Fruit fly (Drosophila melanogaster) whole organism, embryonic: ENCODE data around the gene Coq2.

ENCODE experiments used
- B-H1 ChIP-seq: fragments of 200-800 bp; sonication (Bioruptor generic); IDR thresholded peaks from 3 replicates; pipeline ENCODE4 v1.3.6; 2022; ENCODE audit warnings: missing biosample characterization, missing genetic modification characterization
- CG11504 ChIP-seq: fragments of 200-800 bp; sonication (Bioruptor generic); optimal IDR thresholded peaks from 3 replicates; lab custom pipeline; 2019; ENCODE audit warnings: missing biosample characterization, mild to moderate bottlenecking, missing genetic modification characterization, moderate library complexity
- CG1233 ChIP-seq: fragments of 200-800 bp; sonication (Bioruptor generic); optimal IDR thresholded peaks from 4 replicates; lab custom pipeline; 2018; ENCODE audit warnings: missing biosample characterization, mild to moderate bottlenecking, missing genetic modification characterization
- CG13624 ChIP-seq: fragments of 200-800 bp; sonication (Bioruptor generic); optimal IDR thresholded peaks from 2 replicates; lab custom pipeline; 2016; ENCODE audit warnings: missing biosample characterization, missing genetic modification characterization
- CG14050 ChIP-seq: fragments of 200-800 bp; sonication (Bioruptor generic); IDR thresholded peaks from 3 replicates; pipeline ENCODE4 v1.3.6; 2022; ENCODE audit warnings: missing biosample characterization, missing genetic modification characterization
- CG14441 ChIP-seq: fragments of 200-800 bp; sonication (Bioruptor generic); IDR thresholded peaks from 2 replicates; pipeline ENCODE4 v1.3.6; 2022; ENCODE audit warnings: missing biosample characterization, missing genetic modification characterization
- CG15011 ChIP-seq: fragments of 200-800 bp; sonication (Bioruptor generic); optimal IDR thresholded peaks from 3 replicates; lab custom pipeline; 2018; ENCODE audit warnings: missing biosample characterization, mild to moderate bottlenecking, missing genetic modification characterization
- CG15269 ChIP-seq: fragments of 200-800 bp; sonication (Bioruptor generic); optimal IDR thresholded peaks from 2 replicates; lab custom pipeline; 2018; ENCODE audit warnings: missing biosample characterization, mild to moderate bottlenecking, missing genetic modification characterization, moderate library complexity
- CG1832 ChIP-seq: fragments of 200-800 bp; sonication (Bioruptor generic); optimal IDR thresholded peaks from 2 replicates; lab custom pipeline; 2017; ENCODE audit warnings: missing biosample characterization, mild to moderate bottlenecking, missing genetic modification characterization, inconsistent platforms
- CG18619 ChIP-seq: fragments of 200-800 bp; sonication (Bioruptor generic); optimal IDR thresholded peaks from 3 replicates; lab custom pipeline; 2017; ENCODE audit warnings: missing biosample characterization, mild to moderate bottlenecking, missing genetic modification characterization
- CG2116 ChIP-seq: fragments of 200-800 bp; sonication (Bioruptor generic); optimal IDR thresholded peaks from 3 replicates; lab custom pipeline; 2018; ENCODE audit warnings: missing biosample characterization, mild to moderate bottlenecking, missing genetic modification characterization
- CG30020 ChIP-seq: fragments of 200-800 bp; optimal IDR thresholded peaks from 2 replicates; lab custom pipeline; 2019; ENCODE audit warnings: missing biosample characterization, mild to moderate bottlenecking, missing genetic modification characterization, moderate library complexity
- CG32532 ChIP-seq: fragments of 200-800 bp; sonication (Bioruptor generic); IDR thresholded peaks from 2 replicates; pipeline ENCODE4 v1.3.6; 2022; ENCODE audit warnings: missing biosample characterization, missing genetic modification characterization
- CG4617 ChIP-seq: fragments of 200-800 bp; sonication (Bioruptor generic); optimal IDR thresholded peaks from 3 replicates; lab custom pipeline; 2016; ENCODE audit warnings: missing biosample characterization, missing genetic modification characterization, borderline replicate concordance
- CG4854 ChIP-seq: fragments of 200-800 bp; sonication (Bioruptor generic); optimal IDR thresholded peaks from 2 replicates; lab custom pipeline; 2016; ENCODE audit warnings: missing biosample characterization, missing genetic modification characterization, inconsistent platforms
- CG8388 ChIP-seq: fragments of 200-800 bp; sonication (Bioruptor generic); optimal IDR thresholded peaks from 2 replicates; lab custom pipeline; 2019; ENCODE audit warnings: missing biosample characterization, mild to moderate bottlenecking, missing genetic modification characterization, moderate library complexity
- Dbx ChIP-seq: fragments of 200-800 bp; sonication (Bioruptor generic); IDR thresholded peaks from 3 replicates; pipeline ENCODE4 v1.3.6; 2022; ENCODE audit warnings: missing biosample characterization, missing genetic modification characterization
- Dip2 ChIP-seq: fragments of 200-800 bp; sonication (Bioruptor generic); IDR thresholded peaks from 2 replicates; pipeline ENCODE4 v1.3.6; 2022; ENCODE audit warnings: missing biosample characterization, missing genetic modification characterization
- HLH3B ChIP-seq: fragments of 200-800 bp; sonication (Bioruptor generic); IDR thresholded peaks from 2 replicates; pipeline ENCODE4 v1.3.6; 2022; ENCODE audit warnings: missing biosample characterization, missing genetic modification characterization
- HLH4C ChIP-seq: fragments of 200-800 bp; sonication (Bioruptor generic); IDR thresholded peaks from 3 replicates; pipeline ENCODE4 v1.3.6; 2022; ENCODE audit warnings: missing biosample characterization, missing genetic modification characterization; ENCODE audit not compliant: partially characterized antibody
- HLH54F ChIP-seq: fragments of 200-800 bp; sonication (Bioruptor generic); optimal IDR thresholded peaks from 3 replicates; lab custom pipeline; 2016; ENCODE audit warnings: missing biosample characterization, missing genetic modification characterization
- HmgZ ChIP-seq: fragments of 200-800 bp; sonication (Bioruptor generic); optimal IDR thresholded peaks from 2 replicates; lab custom pipeline; 2018; ENCODE audit warnings: missing biosample characterization, mild to moderate bottlenecking, missing genetic modification characterization
- Hmr ChIP-seq: fragments of 200-800 bp; sonication (Bioruptor generic); optimal IDR thresholded peaks from 3 replicates; lab custom pipeline; 2017; ENCODE audit warnings: mild to moderate bottlenecking, missing biosample characterization, missing genetic modification reagents, missing genetic modification characterization
- Lpt ChIP-seq: fragments of >200 bp; optimal IDR thresholded peaks from 2 replicates; lab custom pipeline; 2018; ENCODE audit warnings: missing biosample characterization, missing genetic modification characterization
- Max ChIP-seq: fragments of 200-800 bp; sonication (Bioruptor generic); optimal IDR thresholded peaks from 2 replicates; lab custom pipeline; 2016; ENCODE audit warnings: missing biosample characterization, mild to moderate bottlenecking, missing genetic modification characterization
- NC2α ChIP-seq: fragments of 200-800 bp; sonication (Bioruptor generic); optimal IDR thresholded peaks from 2 replicates; lab custom pipeline; 2016; ENCODE audit warnings: missing biosample characterization, missing genetic modification characterization
- Neu2 ChIP-seq: fragments of 200-800 bp; sonication (Bioruptor generic); optimal IDR thresholded peaks from 3 replicates; lab custom pipeline; 2016; ENCODE audit warnings: missing biosample characterization, missing genetic modification characterization, borderline replicate concordance
- Opbp ChIP-seq: fragments of 200-800 bp; sonication (Bioruptor generic); IDR thresholded peaks from 3 replicates; pipeline ENCODE4 v1.3.6; 2022; ENCODE audit warnings: missing biosample characterization, missing genetic modification characterization; ENCODE audit not compliant: partially characterized antibody
- Ptx1 ChIP-seq: fragments of 200-800 bp; sonication (Bioruptor generic); IDR thresholded peaks from 2 replicates; pipeline ENCODE4 v1.3.6; 2022; ENCODE audit warnings: missing biosample characterization, missing genetic modification characterization
- Ravus ChIP-seq: fragments of 200-800 bp; sonication (Bioruptor generic); IDR thresholded peaks from 2 replicates; pipeline ENCODE4 v1.3.6; 2022; ENCODE audit warnings: missing biosample characterization, missing genetic modification characterization
- Usf ChIP-seq: fragments of 200-800 bp; sonication (Bioruptor generic); optimal IDR thresholded peaks from 2 replicates; lab custom pipeline; 2017; ENCODE audit warnings: missing genotype, missing biosample characterization, missing genetic modification characterization
- ash1 ChIP-seq: fragments of 200-800 bp; sonication (Bioruptor generic); optimal IDR thresholded peaks from 2 replicates; lab custom pipeline; 2018; ENCODE audit warnings: missing biosample characterization, mild to moderate bottlenecking, missing genetic modification characterization
- az2 ChIP-seq: fragments of 200-800 bp; sonication (Bioruptor generic); optimal IDR thresholded peaks from 3 replicates; lab custom pipeline; 2016; ENCODE audit warnings: missing biosample characterization, missing genetic modification characterization
- corto ChIP-seq: fragments of 200-800 bp; sonication (Bioruptor generic); optimal IDR thresholded peaks from 2 replicates; lab custom pipeline; 2016; ENCODE audit warnings: missing biosample characterization, mild to moderate bottlenecking, missing genetic modification characterization, moderate library complexity
- crc ChIP-seq: fragments of 200-800 bp; sonication (Bioruptor generic); optimal IDR thresholded peaks from 2 replicates; lab custom pipeline; 2016; ENCODE audit warnings: missing biosample characterization, missing genetic modification characterization
- dati ChIP-seq: fragments of 200-800 bp; sonication (Bioruptor generic); IDR thresholded peaks from 2 replicates; pipeline ENCODE4 v1.3.6; 2022; ENCODE audit warnings: missing biosample characterization, missing genetic modification characterization
- esg ChIP-seq: fragments of 200-800 bp; sonication (Bioruptor generic); conservative IDR thresholded peaks from 2 replicates; pipeline ENCODE4 v1.3.6; 2022; ENCODE audit warnings: missing biosample characterization, missing genetic modification characterization
- fd102C ChIP-seq: fragments of 200-800 bp; sonication (Bioruptor generic); optimal IDR thresholded peaks from 2 replicates; lab custom pipeline; 2018; ENCODE audit warnings: missing biosample characterization, mild to moderate bottlenecking, missing genetic modification characterization, moderate library complexity
- h ChIP-seq: fragments of >200 bp; optimal IDR thresholded peaks from 2 replicates; lab custom pipeline; 2017
- kah ChIP-seq: fragments of 200-800 bp; sonication (Bioruptor generic); optimal IDR thresholded peaks from 2 replicates; lab custom pipeline; 2018; ENCODE audit warnings: missing biosample characterization, mild to moderate bottlenecking, missing genetic modification characterization
- oc ChIP-seq: fragments of 200-800 bp; sonication (Bioruptor generic); optimal IDR thresholded peaks from 2 replicates; lab custom pipeline; 2018; ENCODE audit warnings: missing biosample characterization, mild to moderate bottlenecking, missing genetic modification characterization, moderate library complexity
- phol ChIP-seq: fragments of 200-800 bp; sonication (Bioruptor generic); optimal IDR thresholded peaks from 3 replicates; lab custom pipeline; 2018; ENCODE audit warnings: missing biosample characterization, mild to moderate bottlenecking, missing genetic modification characterization, moderate library complexity
- prd ChIP-seq, 3 experiments: fragments of >200 bp in 2 of 3; fragments of 200-800 bp in 1 of 3; sonication (Bioruptor generic) in 1 of 3; optimal IDR thresholded peaks in 2 of 3; IDR thresholded peaks in 1 of 3; 2 replicates in 2 of 3; 3 replicates in 1 of 3; pipeline versions ENCODE4 v1.3.6 to Lab custom; 2017 to 2022; ENCODE audit warnings: missing biosample characterization in 1 of 3, missing genetic modification characterization in 1 of 3
- pros ChIP-seq: fragments of 200-800 bp; sonication (Bioruptor generic); optimal IDR thresholded peaks from 3 replicates; lab custom pipeline; 2019; ENCODE audit warnings: missing biosample characterization, mild to moderate bottlenecking, missing genetic modification characterization, moderate library complexity
- schlank ChIP-seq: fragments of 200-800 bp; sonication (Bioruptor generic); optimal IDR thresholded peaks from 2 replicates; lab custom pipeline; 2018; ENCODE audit warnings: missing biosample characterization, mild to moderate bottlenecking, missing genetic modification characterization
- seq ChIP-seq: fragments of 200-800 bp; sonication (Bioruptor generic); IDR thresholded peaks from 2 replicates; pipeline ENCODE4 v1.3.6; 2022; ENCODE audit warnings: missing biosample characterization, missing genetic modification characterization
- sna ChIP-seq: fragments of 200-800 bp; sonication (Bioruptor generic); IDR thresholded peaks from 2 replicates; pipeline ENCODE4 v1.3.6; 2022; ENCODE audit warnings: missing biosample characterization, missing genetic modification characterization; ENCODE audit not compliant: partially characterized antibody
- stwl ChIP-seq: fragments of 200-800 bp; sonication (Bioruptor generic); optimal IDR thresholded peaks from 3 replicates; lab custom pipeline; 2018; ENCODE audit warnings: missing biosample characterization, mild to moderate bottlenecking, missing genetic modification characterization, moderate library complexity
- wdn ChIP-seq: fragments of 200-800 bp; sonication (Bioruptor generic); IDR thresholded peaks from 2 replicates; pipeline ENCODE4 v1.3.6; 2022; ENCODE audit warnings: missing biosample characterization, missing genetic modification characterization

The Coq2 gene

DNA sequence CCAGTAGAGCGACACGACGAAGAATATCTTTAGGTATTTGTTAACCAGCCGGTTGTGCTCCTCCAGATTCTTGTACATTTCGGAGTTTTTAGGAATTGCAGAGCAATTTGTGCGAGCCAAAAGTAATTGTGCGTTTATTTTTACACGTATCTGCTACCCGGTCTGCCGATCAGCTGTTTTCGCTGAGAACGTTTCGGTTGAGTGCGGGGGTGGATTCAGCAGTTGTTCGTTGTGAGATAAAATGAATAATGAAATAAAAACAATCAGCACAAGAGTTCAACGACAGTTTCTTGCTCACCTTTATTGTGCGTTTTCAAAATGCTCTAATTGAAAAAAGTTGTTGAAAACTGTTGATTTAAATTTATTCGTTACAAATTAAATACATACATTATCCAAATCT is 12.5 kb downstream of the Coq2 start, which contains the start of gene nac (continued):
- TF ChIP-seq schlank (tag; lab: Kevin White, UChicago) (no peak), Usf (GFP tag; lab: Kevin White, UChicago) (no peak), HmgZ (tag; lab: Kevin White, UChicago) (peak; percentile 41), crc (GFP tag; lab: Kevin White, UChicago) (no peak), esg (no peak), CG11504 (no peak), seq (GFP tag; lab: Robert Waterston, UW) (no peak), Dbx (0 out of 3 replicates have a peak, but pooled peaks have one; percentile 36), Dip2 (GFP tag; lab: Robert Waterston, UW) (no peak), CG18619 (no peak), HLH4C (no peak), Max (GFP tag; lab: Kevin White, UChicago) (no peak), B-H1 (GFP tag; lab: Robert Waterston, UW) (no peak), CG4854 (GFP tag; lab: Kevin White, UChicago) (no peak), sna (0 out of 2 replicates have a peak, but pooled peaks have one; percentile 16)

DNA sequence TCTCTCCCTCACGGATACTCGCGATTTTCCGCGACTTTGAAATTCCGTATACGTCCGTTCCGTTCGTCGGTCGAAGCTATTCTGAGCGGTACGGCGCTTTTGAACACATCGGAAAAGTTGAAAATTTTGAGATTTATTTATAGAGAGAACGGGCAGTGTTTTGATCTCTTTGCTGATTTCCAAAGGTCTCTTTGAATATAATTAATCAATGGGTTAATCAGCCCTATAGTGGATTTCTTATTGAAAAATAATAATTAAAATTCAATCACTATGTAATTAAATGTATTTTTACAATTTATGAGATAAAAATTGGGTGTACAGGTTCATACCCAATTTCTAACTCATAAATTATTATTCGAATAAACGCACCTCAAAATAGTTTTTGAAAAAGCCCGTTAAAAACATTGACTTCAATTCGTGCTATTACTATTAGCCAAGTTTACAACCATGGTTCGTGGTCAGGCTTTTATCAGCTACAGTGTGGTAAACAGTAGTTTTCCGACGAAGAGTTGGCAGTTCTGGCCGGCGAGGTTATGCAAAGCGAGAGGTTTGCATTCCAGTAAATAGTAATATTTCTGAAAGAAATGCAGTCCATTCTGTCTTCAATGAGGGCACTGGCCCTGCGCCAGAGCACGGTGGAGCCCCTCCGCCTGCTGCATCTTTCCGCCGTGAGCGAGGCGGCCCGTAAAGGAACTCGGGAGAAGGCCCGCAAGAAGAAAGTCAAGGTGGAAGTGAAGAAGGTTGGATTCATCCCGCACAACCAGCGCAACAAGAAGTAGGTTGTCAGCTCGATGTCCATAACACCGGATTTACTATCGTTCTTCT is 15.2 kb downstream of the Coq2 start, which contains the start of the genes CG9626 and mRpL1:
CG9626 (minus strand) TSS at position 51 of the 825 bp plus-strand sequence.
mRpL1 (plus strand) TSS at position 513 of the 825 bp plus-strand sequence.
- TF ChIP-seq CG15011 (GFP tag; lab: Kevin White, UChicago) (no peak), CG1233 (GFP tag; lab: Kevin White, UChicago) (no peak), HLH54F (GFP tag; lab: Kevin White, UChicago) (no peak), CG14441 (GFP tag; lab: Robert Waterston, UW) (no peak), HLH3B (GFP tag; lab: Robert Waterston, UW) (no peak), CG2116 (GFP tag; lab: Kevin White, UChicago) (peak; percentile 71), kah (no peak), Neu2 (no peak), oc (tag; lab: Kevin White, UChicago) (no peak), CG8388 (no peak), NC2α (GFP tag; lab: Kevin White, UChicago) (no peak), dati (GFP tag; lab: Robert Waterston, UW) (no peak), Ptx1 (GFP tag; lab: Robert Waterston, UW) (no peak), CG15269 (tag; lab: Kevin White, UChicago) (no peak), pros (GFP tag; lab: Kevin White, UChicago) (no peak), CG14050 (GFP tag; lab: Robert Waterston, UW) (no peak), wdn (GFP tag; lab: Robert Waterston, UW) (no peak), stwl (tag; lab: Kevin White, UChicago) (no peak), phol (tag; lab: Kevin White, UChicago) (peak; percentile 47), corto (GFP tag; lab: Kevin White, UChicago) (no peak), Ravus (no peak), CG13624 (peak; percentile 42), h (lab: Kevin White, UChicago) (no peak), az2 (GFP tag; lab: Kevin White, UChicago) (no peak), prd (optimal IDR thresholded peaks at IDR 0.05; lab: Kevin White, UChicago) (no peak), prd (GFP tag; IDR thresholded peaks at IDR 0.05; lab: Robert Waterston, UW) (no peak), CG30020 (tag; lab: Kevin White, UChicago) (peak; percentile 29), fd102C (no peak), CG4617 (GFP tag; lab: Kevin White, UChicago) (peak; percentile 92), CG1832 (GFP tag; lab: Kevin White, UChicago) (no peak), Lpt (GFP tag; lab: Kevin White, UChicago) (no peak), ash1 (GFP tag; lab: Kevin White, UChicago) (no peak), Opbp (GFP tag; lab: Robert Waterston, UW) (peak; percentile 63; the same call in 2 of the 3 replicates), CG32532 (no peak), Hmr (GFP tag; lab: Kevin White, UChicago) (peak; percentile 71)
